Fruit fly (Drosophila melanogaster) whole organism, embryonic: ENCODE data around the gene CG32137.
A peak's percentile ranks its signal among the peaks of the same experiment; 100 is the strongest.

ENCODE experiments used
- Abd-B ChIP-seq: fragments of 200-800 bp; sonication (Bioruptor generic); optimal IDR thresholded peaks from 2 replicates; lab custom pipeline; 2018; ENCODE audit warnings: missing biosample characterization, mild to moderate bottlenecking, missing genetic modification characterization, moderate library complexity
- Atf3 ChIP-seq: fragments of 200-800 bp; sonication (Bioruptor generic); optimal IDR thresholded peaks from 3 replicates; lab custom pipeline; 2016; ENCODE audit warnings: missing biosample characterization, missing genetic modification characterization
- B-H2 ChIP-seq: fragments of 200-800 bp; sonication (Bioruptor generic); optimal IDR thresholded peaks from 2 replicates; lab custom pipeline; 2018; ENCODE audit warnings: missing biosample characterization, mild to moderate bottlenecking, missing genetic modification characterization
- BtbVII ChIP-seq: fragments of 200-800 bp; sonication (Bioruptor generic); optimal IDR thresholded peaks from 3 replicates; lab custom pipeline; 2017; ENCODE audit warnings: missing biosample characterization, mild to moderate bottlenecking, missing genetic modification characterization
- C15 ChIP-seq: fragments of 200-800 bp; sonication (Bioruptor generic); IDR thresholded peaks from 3 replicates; pipeline ENCODE4 v1.3.6; 2022; ENCODE audit warnings: missing biosample characterization, missing genetic modification characterization
- CG10366 ChIP-seq: fragments of 200-800 bp; sonication (Bioruptor generic); IDR thresholded peaks from 2 replicates; pipeline ENCODE4 v1.3.6; 2022; ENCODE audit warnings: missing biosample characterization, missing genetic modification characterization
- CG11247 ChIP-seq: fragments of 200-800 bp; sonication (Bioruptor generic); IDR thresholded peaks from 2 replicates; pipeline ENCODE4 v1.3.6; 2022; ENCODE audit warnings: missing biosample characterization, missing genetic modification characterization
- CG11504 ChIP-seq: fragments of 200-800 bp; sonication (Bioruptor generic); optimal IDR thresholded peaks from 3 replicates; lab custom pipeline; 2019; ENCODE audit warnings: missing biosample characterization, mild to moderate bottlenecking, missing genetic modification characterization, moderate library complexity
- CG12299 ChIP-seq: fragments of 200-800 bp; sonication (Bioruptor generic); optimal IDR thresholded peaks from 2 replicates; lab custom pipeline; 2018; ENCODE audit warnings: missing biosample characterization, mild to moderate bottlenecking, missing genetic modification characterization
- CG12391 ChIP-seq: fragments of 200-800 bp; sonication (Bioruptor generic); optimal IDR thresholded peaks from 3 replicates; lab custom pipeline; 2018; ENCODE audit warnings: missing biosample characterization, mild to moderate bottlenecking, missing genetic modification characterization, moderate library complexity
- CG14050 ChIP-seq: fragments of 200-800 bp; sonication (Bioruptor generic); IDR thresholded peaks from 3 replicates; pipeline ENCODE4 v1.3.6; 2022; ENCODE audit warnings: missing biosample characterization, missing genetic modification characterization
- CG15011 ChIP-seq: fragments of 200-800 bp; sonication (Bioruptor generic); optimal IDR thresholded peaks from 3 replicates; lab custom pipeline; 2018; ENCODE audit warnings: missing biosample characterization, mild to moderate bottlenecking, missing genetic modification characterization
- CG15479 ChIP-seq: fragments of 200-800 bp; sonication (Bioruptor generic); optimal IDR thresholded peaks from 3 replicates; lab custom pipeline; 2019; ENCODE audit warnings: missing biosample characterization, mild to moderate bottlenecking, missing genetic modification characterization, moderate library complexity
- CG2120 ChIP-seq: fragments of 200-800 bp; sonication (Bioruptor generic); optimal IDR thresholded peaks from 3 replicates; lab custom pipeline; 2016; ENCODE audit warnings: missing biosample characterization, missing genetic modification characterization
- CG2199 ChIP-seq: fragments of 200-800 bp; sonication (Bioruptor generic); IDR thresholded peaks from 3 replicates; pipeline ENCODE4 v1.3.6; 2022; ENCODE audit warnings: missing biosample characterization, missing genetic modification characterization
- CG2889 ChIP-seq: fragments of 200-800 bp; sonication (Bioruptor generic); IDR thresholded peaks from 3 replicates; pipeline ENCODE4 v1.3.6; 2022; ENCODE audit warnings: missing biosample characterization, missing genetic modification characterization
- CG4282 ChIP-seq: fragments of 200-800 bp; sonication (Bioruptor generic); optimal IDR thresholded peaks from 2 replicates; lab custom pipeline; 2016; ENCODE audit warnings: missing biosample characterization, missing genetic modification characterization
- CG4820 ChIP-seq: fragments of 200-800 bp; sonication (Bioruptor generic); optimal IDR thresholded peaks from 3 replicates; lab custom pipeline; 2016; ENCODE audit warnings: missing biosample characterization, missing genetic modification characterization
- CG6654 ChIP-seq: fragments of 200-800 bp; sonication (Bioruptor generic); optimal IDR thresholded peaks from 2 replicates; lab custom pipeline; 2017; ENCODE audit warnings: missing biosample characterization, mild to moderate bottlenecking, missing genetic modification characterization
- CG7987 ChIP-seq: fragments of 200-800 bp; sonication (Bioruptor generic); optimal IDR thresholded peaks from 2 replicates; lab custom pipeline; 2018; ENCODE audit warnings: missing biosample characterization, mild to moderate bottlenecking, missing genetic modification characterization, moderate library complexity
- CG8290 ChIP-seq, 3 experiments: fragments of 200-800 bp; sonication (Bioruptor generic); optimal IDR thresholded peaks; 2 replicates each; lab custom pipeline; 2016 to 2019; ENCODE audit warnings: missing biosample characterization in 3 of 3, missing genetic modification characterization in 3 of 3, mild to moderate bottlenecking in 2 of 3, moderate library complexity in 1 of 3
- CG8478 ChIP-seq: fragments of >200 bp; optimal IDR thresholded peaks from 2 replicates; lab custom pipeline; 2018
- CG8924 ChIP-seq: fragments of 200-800 bp; optimal IDR thresholded peaks from 3 replicates; lab custom pipeline; 2019; ENCODE audit warnings: missing biosample characterization, mild to moderate bottlenecking, missing genetic modification characterization, moderate library complexity
- CG9215 ChIP-seq: fragments of 200-800 bp; sonication (Bioruptor generic); IDR thresholded peaks from 2 replicates; pipeline ENCODE4 v1.3.6; 2022; ENCODE audit warnings: missing biosample characterization, missing genetic modification characterization
- CoRest ChIP-seq: fragments of 200-800 bp; sonication (Bioruptor generic); optimal IDR thresholded peaks from 3 replicates; lab custom pipeline; 2018; ENCODE audit warnings: missing biosample characterization, mild to moderate bottlenecking, missing genetic modification characterization, moderate library complexity
- Dp ChIP-seq: fragments of 200-800 bp; sonication (Bioruptor generic); optimal IDR thresholded peaks from 2 replicates; lab custom pipeline; 2018; ENCODE audit warnings: missing biosample characterization, mild to moderate bottlenecking, missing genetic modification characterization, moderate library complexity
- Elba2 ChIP-seq: fragments of 200-800 bp; sonication (Bioruptor generic); optimal IDR thresholded peaks from 3 replicates; lab custom pipeline; 2016; ENCODE audit warnings: missing biosample characterization, missing genetic modification characterization
- Gsc ChIP-seq: fragments of 200-800 bp; sonication (Bioruptor generic); IDR thresholded peaks from 2 replicates; pipeline ENCODE4 v1.3.6; 2022; ENCODE audit warnings: missing biosample characterization, missing genetic modification characterization
- Hr78 ChIP-seq, 2 experiments: fragments of 200-800 bp in 1 of 2; fragments of >200 bp in 1 of 2; sonication (Bioruptor generic) in 1 of 2; optimal IDR thresholded peaks; 2 replicates each; lab custom pipeline; 2017 to 2019; ENCODE audit warnings: missing biosample characterization in 2 of 2, missing genetic modification characterization in 2 of 2, mild to moderate bottlenecking in 1 of 2, moderate library complexity in 1 of 2
- Kr ChIP-seq: fragments of 200-800 bp; sonication (Bioruptor generic); optimal IDR thresholded peaks from 2 replicates; lab custom pipeline; 2017; ENCODE audit warnings: missing biosample characterization, mild to moderate bottlenecking, missing genetic modification characterization
- Myb ChIP-seq: fragments of 200-800 bp; sonication (Bioruptor generic); optimal IDR thresholded peaks from 2 replicates; lab custom pipeline; 2016; ENCODE audit warnings: missing biosample characterization, missing genetic modification characterization
- NFAT ChIP-seq: fragments of 200-800 bp; sonication (Bioruptor generic); IDR thresholded peaks from 2 replicates; pipeline ENCODE4 v1.3.6; 2022; ENCODE audit warnings: missing biosample characterization, missing genetic modification characterization
- Neu2 ChIP-seq: fragments of 200-800 bp; sonication (Bioruptor generic); optimal IDR thresholded peaks from 3 replicates; lab custom pipeline; 2016; ENCODE audit warnings: missing biosample characterization, missing genetic modification characterization, borderline replicate concordance
- Oaz ChIP-seq: fragments of 200-800 bp; sonication (Bioruptor generic); IDR thresholded peaks from 2 replicates; pipeline ENCODE4 v1.3.6; 2022; ENCODE audit warnings: missing biosample characterization, missing genetic modification characterization
- Opbp ChIP-seq: fragments of 200-800 bp; sonication (Bioruptor generic); IDR thresholded peaks from 3 replicates; pipeline ENCODE4 v1.3.6; 2022; ENCODE audit warnings: missing biosample characterization, missing genetic modification characterization; ENCODE audit not compliant: partially characterized antibody
- Scr ChIP-seq: fragments of 200-800 bp; sonication (Bioruptor generic); IDR thresholded peaks from 2 replicates; pipeline ENCODE4 v1.3.6; 2022; ENCODE audit warnings: missing biosample characterization, missing genetic modification characterization; ENCODE audit not compliant: partially characterized antibody
- Trl ChIP-seq, 3 experiments: fragments of >200 bp in 2 of 3; fragments of 200-800 bp in 1 of 3; sonication (Bioruptor generic) in 1 of 3; optimal IDR thresholded peaks; 2 replicates in 1 of 3; 3 replicates in 2 of 3; lab custom pipeline; 2016 to 2017; ENCODE audit warnings: missing biosample characterization in 1 of 3, missing genetic modification characterization in 1 of 3
- chinmo ChIP-seq: fragments of 200-800 bp; sonication (Bioruptor generic); IDR thresholded peaks from 4 replicates; pipeline ENCODE4 v1.3.6; 2022; ENCODE audit warnings: missing biosample characterization, missing genetic modification characterization; ENCODE audit not compliant: partially characterized antibody
- gt ChIP-seq: fragments of 200-800 bp; sonication (Bioruptor generic); IDR thresholded peaks from 2 replicates; pipeline ENCODE4 v1.3.6; 2022; ENCODE audit warnings: missing biosample characterization, missing genetic modification characterization
- ham ChIP-seq: fragments of 200-800 bp; sonication (Bioruptor generic); IDR thresholded peaks from 2 replicates; pipeline ENCODE4 v1.3.6; 2022; ENCODE audit warnings: missing biosample characterization, missing genetic modification characterization
- her ChIP-seq: fragments of 200-800 bp; sonication (Bioruptor generic); optimal IDR thresholded peaks from 2 replicates; lab custom pipeline; 2016; ENCODE audit warnings: missing biosample characterization, missing genetic modification characterization
- inv ChIP-seq: fragments of 200-800 bp; sonication (Bioruptor generic); IDR thresholded peaks from 2 replicates; pipeline ENCODE4 v1.3.6; 2022; ENCODE audit warnings: missing biosample characterization, missing genetic modification characterization; ENCODE audit not compliant: partially characterized antibody
- peb ChIP-seq: fragments of 200-800 bp; sonication (Bioruptor generic); IDR thresholded peaks from 2 replicates; pipeline ENCODE4 v1.3.6; 2022; ENCODE audit warnings: missing biosample characterization, missing genetic modification characterization
- sna ChIP-seq: fragments of 200-800 bp; sonication (Bioruptor generic); IDR thresholded peaks from 2 replicates; pipeline ENCODE4 v1.3.6; 2022; ENCODE audit warnings: missing biosample characterization, missing genetic modification characterization; ENCODE audit not compliant: partially characterized antibody
- ssp ChIP-seq: fragments of 200-800 bp; sonication (Bioruptor generic); IDR thresholded peaks from 2 replicates; pipeline ENCODE4 v1.3.6; 2022; ENCODE audit warnings: missing biosample characterization, missing genetic modification characterization
- sug ChIP-seq: fragments of 200-800 bp; optimal IDR thresholded peaks from 2 replicates; lab custom pipeline; 2019; ENCODE audit warnings: missing biosample characterization, mild to moderate bottlenecking, missing genetic modification characterization, moderate library complexity
- tx ChIP-seq: fragments of 200-800 bp; sonication (Bioruptor generic); optimal IDR thresholded peaks from 2 replicates; lab custom pipeline; 2016; ENCODE audit warnings: missing biosample characterization, missing genetic modification characterization
- vnd ChIP-seq: fragments of 200-800 bp; sonication (Bioruptor generic); IDR thresholded peaks from 3 replicates; pipeline ENCODE4 v1.3.6; 2022; ENCODE audit warnings: missing biosample characterization, missing genetic modification characterization; ENCODE audit not compliant: partially characterized antibody
- wdn ChIP-seq: fragments of 200-800 bp; sonication (Bioruptor generic); IDR thresholded peaks from 2 replicates; pipeline ENCODE4 v1.3.6; 2022; ENCODE audit warnings: missing biosample characterization, missing genetic modification characterization
- wor ChIP-seq: fragments of 200-800 bp; sonication (Bioruptor generic); IDR thresholded peaks from 2 replicates; pipeline ENCODE4 v1.3.6; 2022; ENCODE audit warnings: missing biosample characterization, missing genetic modification characterization

Gene CG32137

DNA sequence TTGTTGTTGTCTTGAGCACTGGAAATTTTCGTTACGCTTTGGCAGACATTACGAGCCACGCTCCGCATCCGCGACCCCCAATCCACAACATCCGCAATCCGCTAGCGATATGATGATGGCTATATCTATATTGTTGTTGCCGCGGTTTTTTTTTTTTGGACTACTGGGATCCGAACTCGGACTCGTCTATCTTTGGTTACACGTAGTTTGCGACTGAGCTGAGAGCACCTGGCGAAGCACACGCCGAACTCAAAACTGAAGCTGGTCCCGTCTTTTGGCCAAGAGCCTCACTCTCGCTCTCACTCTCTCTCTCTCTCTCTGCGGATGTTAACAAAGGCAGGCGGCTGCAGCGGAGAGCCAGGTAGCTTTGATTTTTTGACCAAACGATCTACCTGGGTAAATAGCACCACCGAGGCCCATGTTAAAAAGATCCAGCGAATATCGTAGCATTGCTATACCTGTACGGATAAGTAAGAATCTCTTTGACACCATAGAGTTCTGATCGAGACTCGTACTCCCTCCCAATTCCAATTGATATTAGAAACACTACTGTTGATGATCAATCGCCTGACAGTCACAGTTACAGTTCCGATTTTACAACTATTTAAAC, 13.8 kb upstream of the CG32137 start, which contains the start of gene Rgl (continued):
- TF ChIP-seq Abd-B (GFP tag; lab: Kevin White, UChicago), result no peak
- TF ChIP-seq NFAT, result peak; percentile 43; the same call in 1 of the 2 replicates
- no peak for TF ChIP-seq CG15011 (GFP tag; lab: Kevin White, UChicago)
- no peak for TF ChIP-seq ssp (GFP tag; lab: Robert Waterston, UW)
- TF ChIP-seq CG6654 (GFP tag; lab: Kevin White, UChicago), result no peak
- no peak for TF ChIP-seq inv (GFP tag; lab: Robert Waterston, UW)
- no peak for TF ChIP-seq CG12391
- no peak for TF ChIP-seq CG8924 (tag; lab: Kevin White, UChicago)
- no peak for TF ChIP-seq CG2120 (GFP tag; lab: Kevin White, UChicago)
- TF ChIP-seq Hr78 (GFP tag; optimal IDR thresholded peaks at IDR 0.05; lab: Kevin White, UChicago), result no peak
- no peak for TF ChIP-seq CG4282
- no peak for TF ChIP-seq her (GFP tag; lab: Kevin White, UChicago)
- no peak for TF ChIP-seq sug (tag; lab: Kevin White, UChicago)
- TF ChIP-seq Myb (GFP tag; lab: Kevin White, UChicago), result no peak
- no peak for TF ChIP-seq tx
- TF ChIP-seq Kr, result no peak
- peak; percentile 91; the same call in 3 of the 4 replicates for TF ChIP-seq chinmo (GFP tag; lab: Robert Waterston, UW)
- no peak for TF ChIP-seq BtbVII (GFP tag; lab: Kevin White, UChicago)
- no peak for TF ChIP-seq gt (GFP tag; lab: Robert Waterston, UW)
- no peak for TF ChIP-seq Neu2
- TF ChIP-seq Trl (optimal IDR thresholded peaks at IDR 0.05; lab: Kevin White, UChicago), result peak; percentile 87 to 93
- TF ChIP-seq Trl (GFP tag; optimal IDR thresholded peaks at IDR 0.05; lab: Kevin White, UChicago), result no peak
- TF ChIP-seq Scr (GFP tag; lab: Robert Waterston, UW), result peak; percentile 29; the same call in 1 of the 2 replicates
- TF ChIP-seq CG14050 (GFP tag; lab: Robert Waterston, UW), result no peak
- TF ChIP-seq C15, result no peak
- no peak for TF ChIP-seq CG8290 (GFP tag; optimal IDR thresholded peaks at IDR 0.05; lab: Kevin White, UChicago)
- TF ChIP-seq CG8290 (tag; optimal IDR thresholded peaks at IDR 0.05; lab: Kevin White, UChicago), result no peak
- no peak for TF ChIP-seq wor (GFP tag; lab: Robert Waterston, UW)
- TF ChIP-seq CG15479 (GFP tag; lab: Kevin White, UChicago), result peak; percentile 48
- no peak for TF ChIP-seq CG9215 (GFP tag; lab: Robert Waterston, UW)
- no peak for TF ChIP-seq ham (GFP tag; lab: Robert Waterston, UW)
- no peak for TF ChIP-seq CG4820 (GFP tag; lab: Kevin White, UChicago)
- TF ChIP-seq Atf3 (GFP tag; lab: Kevin White, UChicago), result no peak
- TF ChIP-seq CG7987 (GFP tag; lab: Kevin White, UChicago), result peak; percentile 29
- TF ChIP-seq Elba2 (GFP tag; lab: Kevin White, UChicago), result no peak
- TF ChIP-seq wdn, result no peak
- TF ChIP-seq CG11247 (GFP tag; lab: Robert Waterston, UW), result peak; percentile 27; the same call in 1 of the 2 replicates
- TF ChIP-seq CG8478 (lab: Kevin White, UChicago), result no peak
- no peak for TF ChIP-seq vnd (GFP tag; lab: Robert Waterston, UW)
- no peak for TF ChIP-seq Dp (GFP tag; lab: Kevin White, UChicago)
- no peak for TF ChIP-seq CG12299 (tag; lab: Kevin White, UChicago)
- no peak for TF ChIP-seq CG2889 (GFP tag; lab: Robert Waterston, UW)
- TF ChIP-seq CG2199 (GFP tag; lab: Robert Waterston, UW), result no peak
- no peak for TF ChIP-seq sna (GFP tag; lab: Robert Waterston, UW)
- TF ChIP-seq CoRest, result no peak
- TF ChIP-seq CG11504, result no peak
- no peak for TF ChIP-seq CG10366 (GFP tag; lab: Robert Waterston, UW)
- TF ChIP-seq Gsc, result no peak
- TF ChIP-seq peb (GFP tag; lab: Robert Waterston, UW), result no peak
- no peak for TF ChIP-seq Oaz (GFP tag; lab: Robert Waterston, UW)
- no peak for TF ChIP-seq Opbp
- TF ChIP-seq B-H2, result no peak
